Worm (Caenorhabditis elegans): ENCODE results near the gene F35A5.2.

DNA sequence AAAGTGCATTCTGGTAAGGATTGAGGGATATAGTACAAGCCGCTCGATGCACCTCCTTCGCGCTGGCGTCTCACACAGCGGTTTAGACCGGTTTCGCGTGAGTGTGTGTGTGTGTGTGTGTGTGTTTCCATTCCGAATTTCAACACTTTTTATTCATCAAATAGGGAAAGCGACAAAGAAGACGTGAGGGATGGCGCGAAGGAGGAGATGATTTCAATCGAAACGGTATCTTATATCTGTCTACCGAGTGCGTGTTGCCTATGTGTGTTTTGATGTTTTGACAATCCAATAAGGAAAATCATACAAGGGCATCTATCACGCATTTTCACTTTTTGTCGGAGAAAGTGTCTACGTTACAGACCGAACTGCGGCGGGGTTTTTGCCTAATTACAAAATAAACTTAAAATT lies 32.8 kb downstream of the F35A5.2 start:
- no peak for TF ChIP-seq ets-7 (tag; optimal IDR thresholded peaks at IDR 0.05)
- no peak for TF ChIP-seq ama-1 (optimal IDR thresholded peaks at IDR 0.05)
- TF ChIP-seq tbx-37 (GFP tag; conservative IDR thresholded peaks at IDR 0.05): no peak
- TF ChIP-seq tbx-11 (GFP tag; IDR thresholded peaks at IDR 0.05): no peak
- no peak for TF ChIP-seq scrt-1 (GFP tag; IDR thresholded peaks at IDR 0.05)
- no peak for TF ChIP-seq aly-1 (tag; optimal IDR thresholded peaks at IDR 0.05)
- TF ChIP-seq sea-1 (GFP tag; conservative IDR thresholded peaks at IDR 0.05): no peak
- TF ChIP-seq flt-1 (GFP tag; IDR thresholded peaks at IDR 0.05): no peak

All from whole organism, early embryonic.